Worm (Caenorhabditis elegans) whole organism, L1 larva: ENCODE data around the gene F37B12.3.

Experiments used
- C04F5.9 ChIP-seq: sonication (generic microtip); optimal IDR thresholded peaks from 2 replicates; lab custom pipeline; 2016; ENCODE audit warnings: missing genetic modification characterization, missing compliant biosample characterization
- F16B12.6 ChIP-seq: fragments of 150-350 bp; optimal IDR thresholded peaks from 2 replicates; lab custom pipeline; 2014; ENCODE audit warnings: missing biosample characterization, missing genetic modification characterization
- aha-1 ChIP-seq: fragments of 150-350 bp; optimal IDR thresholded peaks from 2 replicates; lab custom pipeline; 2014; ENCODE audit warnings: missing biosample characterization, missing genetic modification characterization
- alr-1 ChIP-seq: fragments of 200-800 bp; sonication (Bioruptor generic); optimal IDR thresholded peaks from 2 replicates; lab custom pipeline; 2018; ENCODE audit warnings: borderline replicate concordance, mild to moderate bottlenecking, missing genetic modification characterization, missing compliant biosample characterization
- aly-2 ChIP-seq: fragments of 150-350 bp; optimal IDR thresholded peaks from 2 replicates; lab custom pipeline; 2014; ENCODE audit warnings: missing biosample characterization, missing genetic modification characterization
- ceh-63 ChIP-seq: fragments of 200-800 bp; sonication (Bioruptor generic); optimal IDR thresholded peaks from 2 replicates; lab custom pipeline; 2018; ENCODE audit warnings: mild to moderate bottlenecking, missing genetic modification characterization, missing compliant biosample characterization
- ceh-82 ChIP-seq, 3 experiments: fragments of 150-350 bp in 1 of 3; sonication (generic microtip) in 2 of 3; optimal IDR thresholded peaks; 2 replicates each; lab custom pipeline; 2014 to 2017; ENCODE audit warnings: missing biosample characterization in 3 of 3, missing genetic modification characterization in 3 of 3
- ces-1 ChIP-seq: fragments of 150-350 bp; optimal IDR thresholded peaks from 2 replicates; lab custom pipeline; 2014; ENCODE audit warnings: missing biosample characterization, missing genetic modification reagents, missing genetic modification characterization
- dpl-1 ChIP-seq, 3 experiments: fragments of 150-350 bp in 2 of 3; sonication (generic microtip) in 1 of 3; optimal IDR thresholded peaks; 2 replicates each; lab custom pipeline; 2014 to 2017; ENCODE audit warnings: missing biosample characterization in 3 of 3, missing genetic modification characterization in 3 of 3, missing genetic modification reagents in 3 of 3
- dsc-1 ChIP-seq: sonication (generic microtip); optimal IDR thresholded peaks from 2 replicates; lab custom pipeline; 2016; ENCODE audit warnings: mild to moderate bottlenecking, missing genetic modification characterization, missing compliant biosample characterization
- efl-1 ChIP-seq, 4 experiments: fragments of 150-350 bp; optimal IDR thresholded peaks in 3 of 4; peaks in 1 of 4; 1 replicate in 1 of 4; 2 replicates in 3 of 4; lab custom pipeline; 2014; ENCODE audit warnings: missing biosample characterization in 2 of 4, missing genetic modification characterization in 2 of 4, missing genetic modification reagents in 2 of 4
- efl-3 ChIP-seq: fragments of 200-800 bp; sonication (Bioruptor generic); optimal IDR thresholded peaks from 2 replicates; lab custom pipeline; 2018; ENCODE audit warnings: mild to moderate bottlenecking, missing genetic modification characterization, missing compliant biosample characterization
- egl-13 ChIP-seq: sonication (generic microtip); optimal IDR thresholded peaks from 2 replicates; lab custom pipeline; 2016; ENCODE audit warnings: missing genotype, missing genetic modification reagents, missing genetic modification characterization, missing compliant biosample characterization
- elt-2 ChIP-seq: sonication (generic microtip); optimal IDR thresholded peaks from 2 replicates; lab custom pipeline; 2016; ENCODE audit warnings: missing genetic modification characterization, mild to moderate bottlenecking, inconsistent platforms, missing compliant biosample characterization, missing genetic modification reagents
- elt-3 ChIP-seq, 6 experiments: fragments of 150-350 bp in 1 of 6; sonication (generic microtip); optimal IDR thresholded peaks; 2 replicates each; lab custom pipeline; 2017 to 2018; ENCODE audit warnings: missing biosample characterization in 6 of 6, missing genetic modification characterization in 6 of 6, inconsistent platforms in 1 of 6
- ets-5 ChIP-seq: fragments of 200-800 bp; sonication (Bioruptor generic); IDR thresholded peaks from 2 replicates; pipeline ENCODE4 v1.3.6; 2022; ENCODE audit warnings: missing genetic modification characterization, missing compliant biosample characterization
- fkh-10 ChIP-seq: sonication (generic microtip); optimal IDR thresholded peaks from 2 replicates; lab custom pipeline; 2017; ENCODE audit warnings: missing biosample characterization, missing genetic modification reagents, missing genetic modification characterization
- fkh-4 ChIP-seq: sonication (generic microtip); optimal IDR thresholded peaks from 2 replicates; lab custom pipeline; 2016; ENCODE audit warnings: missing compliant biosample characterization, missing genetic modification characterization, borderline replicate concordance
- fkh-8 ChIP-seq: sonication (generic microtip); optimal IDR thresholded peaks from 2 replicates; lab custom pipeline; 2016; ENCODE audit warnings: mild to moderate bottlenecking, missing genetic modification characterization, missing compliant biosample characterization
- grh-1 ChIP-seq: fragments of 200-800 bp; sonication (Bioruptor generic); IDR thresholded peaks from 2 replicates; pipeline ENCODE4 v1.3.6; 2022; ENCODE audit warnings: missing genetic modification reagents, missing genetic modification characterization, missing compliant biosample characterization
- hlh-4 ChIP-seq: sonication (generic microtip); optimal IDR thresholded peaks from 2 replicates; lab custom pipeline; 2016; ENCODE audit warnings: mild to moderate bottlenecking, missing genetic modification characterization, missing compliant biosample characterization
- irx-1 ChIP-seq: sonication (generic microtip); optimal IDR thresholded peaks from 2 replicates; lab custom pipeline; 2016; ENCODE audit warnings: missing genetic modification characterization, missing compliant biosample characterization
- isw-1 ChIP-seq: fragments of 200-800 bp; sonication (Bioruptor generic); IDR thresholded peaks from 2 replicates; pipeline ENCODE4 v1.3.6; 2022; ENCODE audit warnings: missing genetic modification characterization, missing compliant biosample characterization
- jun-1 ChIP-seq: fragments of 150-350 bp; optimal IDR thresholded peaks from 2 replicates; lab custom pipeline; 2014; ENCODE audit warnings: missing biosample characterization, missing genetic modification reagents, missing genetic modification characterization
- lin-14 ChIP-seq: fragments of 200-800 bp; sonication (Bioruptor generic); optimal IDR thresholded peaks from 2 replicates; lab custom pipeline; 2018; ENCODE audit warnings: mild to moderate bottlenecking, missing genetic modification characterization, moderate library complexity, missing compliant biosample characterization
- lin-39 ChIP-seq: fragments of 150-350 bp; optimal IDR thresholded peaks from 2 replicates; lab custom pipeline; 2014; ENCODE audit warnings: missing biosample characterization, missing genetic modification reagents, missing genetic modification characterization
- lir-3 ChIP-seq: sonication (generic microtip); optimal IDR thresholded peaks from 2 replicates; lab custom pipeline; 2016; ENCODE audit warnings: mild to moderate bottlenecking, missing genetic modification characterization, moderate library complexity, missing compliant biosample characterization; ENCODE audit not compliant: poor library complexity
- lsy-2 ChIP-seq, 2 experiments: fragments of 150-350 bp; optimal IDR thresholded peaks; 2 replicates each; lab custom pipeline; 2014; ENCODE audit warnings: missing biosample characterization in 2 of 2, missing genetic modification characterization in 2 of 2
- mab-9 ChIP-seq: fragments of 200-800 bp; sonication (Bioruptor generic); IDR thresholded peaks from 2 replicates; pipeline ENCODE4 v1.3.6; 2022; ENCODE audit warnings: missing genetic modification reagents, missing genetic modification characterization, missing compliant biosample characterization
- mdl-1 ChIP-seq, 2 experiments: fragments of 150-350 bp; optimal IDR thresholded peaks; 2 replicates each; lab custom pipeline; 2014 to 2017; ENCODE audit warnings: missing biosample characterization in 2 of 2, missing genetic modification characterization in 2 of 2, inconsistent platforms in 1 of 2
- mef-2 ChIP-seq: fragments of 150-350 bp; optimal IDR thresholded peaks from 2 replicates; lab custom pipeline; 2014; ENCODE audit warnings: missing biosample characterization, missing genetic modification characterization
- nhr-12 ChIP-seq: sonication (generic microtip); optimal IDR thresholded peaks from 2 replicates; lab custom pipeline; 2017; ENCODE audit warnings: missing biosample characterization, missing genetic modification characterization
- nhr-19 ChIP-seq: fragments of 200-800 bp; sonication (Bioruptor generic); conservative IDR thresholded peaks from 2 replicates; pipeline ENCODE4 v1.3.6; 2022; ENCODE audit warnings: missing genetic modification characterization, missing compliant biosample characterization
- nhr-237 ChIP-seq: fragments of 150-350 bp; optimal IDR thresholded peaks from 2 replicates; lab custom pipeline; 2014; ENCODE audit warnings: missing biosample characterization, missing genetic modification characterization
- nhr-47 ChIP-seq: sonication (generic microtip); optimal IDR thresholded peaks from 2 replicates; lab custom pipeline; 2016; ENCODE audit warnings: mild to moderate bottlenecking, missing genetic modification characterization, moderate library complexity, missing compliant biosample characterization
- nhr-71 ChIP-seq: sonication (generic microtip); optimal IDR thresholded peaks from 2 replicates; lab custom pipeline; 2016; ENCODE audit warnings: mild to moderate bottlenecking, missing genetic modification characterization, moderate library complexity, missing compliant biosample characterization
- nhr-77 ChIP-seq: fragments of 150-350 bp; optimal IDR thresholded peaks from 2 replicates; lab custom pipeline; 2014; ENCODE audit warnings: missing biosample characterization, missing genetic modification characterization
- nhr-84 ChIP-seq: sonication (generic microtip); optimal IDR thresholded peaks from 2 replicates; lab custom pipeline; 2017; ENCODE audit warnings: missing biosample characterization, missing genetic modification characterization
- nhr-85 ChIP-seq: sonication (generic microtip); peaks from one replicate; lab custom pipeline; 2016; ENCODE audit warnings: missing genetic modification characterization, inconsistent platforms, missing compliant biosample characterization
- nhr-90 ChIP-seq: sonication (generic microtip); optimal IDR thresholded peaks from 2 replicates; lab custom pipeline; 2016; ENCODE audit warnings: mild to moderate bottlenecking, missing genetic modification characterization, missing compliant biosample characterization; ENCODE audit not compliant: poor library complexity
- pag-3 ChIP-seq: sonication (generic microtip); optimal IDR thresholded peaks from 2 replicates; lab custom pipeline; 2017; ENCODE audit warnings: missing genetic modification characterization, mild to moderate bottlenecking, missing compliant biosample characterization, antibody characterized with exemption, borderline replicate concordance; ENCODE audit not compliant: insufficient read depth
- pax-3 ChIP-seq: fragments of 200-800 bp; sonication (Bioruptor generic); optimal IDR thresholded peaks from 2 replicates; lab custom pipeline; 2018; ENCODE audit warnings: mild to moderate bottlenecking, missing genetic modification characterization, moderate library complexity, missing compliant biosample characterization
- snpc-4 ChIP-seq: fragments of 150-350 bp; optimal IDR thresholded peaks from 2 replicates; lab custom pipeline; 2014; ENCODE audit warnings: missing biosample characterization, missing genetic modification characterization
- snu-23 ChIP-seq: sonication (generic microtip); optimal IDR thresholded peaks from 2 replicates; lab custom pipeline; 2016; ENCODE audit warnings: missing genetic modification characterization, missing compliant biosample characterization
- tlp-1 ChIP-seq: fragments of 150-350 bp; optimal IDR thresholded peaks from 2 replicates; lab custom pipeline; 2014; ENCODE audit warnings: missing biosample characterization, missing genetic modification characterization
- unc-130 ChIP-seq: fragments of 150-350 bp; optimal IDR thresholded peaks from 2 replicates; lab custom pipeline; 2017; ENCODE audit warnings: missing biosample characterization, missing genetic modification characterization, inconsistent platforms
- unc-30 ChIP-seq: sonication (generic microtip); optimal IDR thresholded peaks from 2 replicates; lab custom pipeline; 2017; ENCODE audit warnings: missing biosample characterization, missing genetic modification characterization
- unc-98 ChIP-seq: fragments of 200-800 bp; sonication (Bioruptor generic); IDR thresholded peaks from 2 replicates; pipeline ENCODE4 v1.3.6; 2022; ENCODE audit warnings: missing genetic modification characterization, missing compliant biosample characterization
- vab-15 ChIP-seq: sonication (generic microtip); optimal IDR thresholded peaks from 2 replicates; lab custom pipeline; 2017; ENCODE audit warnings: missing genotype, mild to moderate bottlenecking, missing genetic modification characterization, missing compliant biosample characterization
- zag-1 ChIP-seq: fragments of 150-350 bp; optimal IDR thresholded peaks from 2 replicates; lab custom pipeline; 2014; ENCODE audit warnings: missing biosample characterization, missing genetic modification characterization
- zip-4 ChIP-seq: fragments of 200-800 bp; sonication (Bioruptor generic); optimal IDR thresholded peaks from 2 replicates; lab custom pipeline; 2018; ENCODE audit warnings: mild to moderate bottlenecking, missing genetic modification characterization, moderate library complexity, missing compliant biosample characterization

The F37B12.3 gene

ce11 chrII:9054604-9055003 lies 13.4 kb upstream of the F37B12.3 start, which contains the start of gene chmp-7 (continued):
- TF ChIP-seq pag-3 (tag; lab: Kevin White, UChicago) (peak; percentile 74), unc-130 (tag; lab: Kevin White, UChicago) (peak; percentile 92), lir-3 (tag; lab: Kevin White, UChicago) (peak; percentile 75), nhr-12 (tag; lab: Kevin White, UChicago) (no peak), dsc-1 (tag; lab: Kevin White, UChicago) (peak; percentile 71), elt-3 (tag; optimal IDR thresholded peaks at IDR 0.05; lab: Kevin White, UChicago) (peak in 3 of 6 experiments; percentile 57 to 85 (median 80)), unc-30 (tag; lab: Kevin White, UChicago) (no peak), lin-14 (GFP tag; lab: Kevin White, UChicago) (peak; percentile 98), alr-1 (tag; lab: Kevin White, UChicago) (no peak), isw-1 (GFP tag; lab: Robert Waterston, UW) (peak; percentile 80), elt-2 (tag; lab: Kevin White, UChicago) (no peak), lsy-2 (tag; optimal IDR thresholded peaks at IDR 0.05; lab: Kevin White, UChicago) (peak; percentile 90 to 93), nhr-84 (tag; lab: Kevin White, UChicago) (no peak), efl-3 (GFP tag; lab: Kevin White, UChicago) (no peak), ces-1 (GFP tag; lab: Kevin White, UChicago) (peak; percentile 57), nhr-71 (tag; lab: Kevin White, UChicago) (peak; percentile 91), ceh-82 (tag; optimal IDR thresholded peaks at IDR 0.05; lab: Kevin White, UChicago) (peak; percentile 72 to 93 (median 83)), fkh-10 (GFP tag; lab: Kevin White, UChicago) (peak; percentile 44), ceh-63 (GFP tag; lab: Kevin White, UChicago) (no peak), irx-1 (peak; percentile 75), nhr-47 (peak; percentile 88), aha-1 (tag; lab: Kevin White, UChicago) (no peak), mdl-1 (tag; optimal IDR thresholded peaks at IDR 0.05; lab: Kevin White, UChicago) (peak in 1 of 2 experiments; percentile 50), mef-2 (peak; percentile 16), snpc-4 (peak; percentile 78), egl-13 (tag; lab: Kevin White, UChicago) (peak; percentile 36), lin-39 (tag; lab: Kevin White, UChicago) (peak; percentile 61), tlp-1 (tag; lab: Kevin White, UChicago) (no peak), vab-15 (tag; lab: Kevin White, UChicago) (no peak), aly-2 (peak; percentile 83), fkh-4 (tag; lab: Kevin White, UChicago) (no peak), grh-1 (GFP tag; lab: Robert Waterston, UW) (peak; percentile 50; the same call in 1 of the 2 replicates), F16B12.6 (tag; lab: Kevin White, UChicago) (peak; percentile 100), nhr-85 (tag; lab: Kevin White, UChicago) (peak; percentile 92), efl-1 (optimal IDR thresholded peaks at IDR 0.05; lab: Kevin White, UChicago) (peak; percentile 89 to 91), efl-1 (GFP tag; optimal IDR thresholded peaks at IDR 0.05 in 1 of 2; lab: Kevin White, UChicago) (peak; percentile 89 to 99), zip-4 (GFP tag; lab: Kevin White, UChicago) (peak; percentile 26), pax-3 (tag; lab: Kevin White, UChicago) (peak; percentile 27), nhr-19 (GFP tag; lab: Robert Waterston, UW) (peak; percentile 80), zag-1 (tag; lab: Kevin White, UChicago) (peak; percentile 52), mab-9 (peak; percentile 44; the same call in 1 of the 2 replicates), unc-98 (GFP tag; lab: Robert Waterston, UW) (0 out of 2 replicates have a peak, but pooled peaks have one; percentile 65), jun-1 (tag; lab: Kevin White, UChicago) (peak; percentile 85), nhr-77 (tag; lab: Kevin White, UChicago) (peak; percentile 81), hlh-4 (tag; lab: Kevin White, UChicago) (no peak), C04F5.9 (tag; lab: Kevin White, UChicago) (peak; percentile 79), nhr-237 (tag; lab: Kevin White, UChicago) (peak; percentile 30), fkh-8 (tag; lab: Kevin White, UChicago) (peak; percentile 79), ets-5 (GFP tag; lab: Robert Waterston, UW) (no peak), snu-23 (peak; percentile 92), nhr-90 (tag; lab: Kevin White, UChicago) (peak; percentile 75), dpl-1 (GFP tag; optimal IDR thresholded peaks at IDR 0.05; lab: Kevin White, UChicago) (peak; percentile 87 to 90 (median 90))
